Worm (Caenorhabditis elegans): ENCODE measurements around the gene amx-1.

The amx-1 gene

ce11 chrIII:3821969-3822453 lies at the start of gene amx-1:
TSS of gene amx-1 (plus strand) at chrIII:3822403.
- TF ChIP-seq unc-62 (GFP tag; optimal IDR thresholded peaks at IDR 0.05), result no peak

- TF ChIP-seq unc-62 (GFP tag; optimal IDR thresholded peaks at IDR 0.05), result no peak
These were observed 49.0 kb upstream of the amx-1 start, which contains the start of gene lec-4 for ce11 chrIII:3773173-3773572. TSS of gene lec-4 (minus strand) at chrIII:3773326.

DNA sequence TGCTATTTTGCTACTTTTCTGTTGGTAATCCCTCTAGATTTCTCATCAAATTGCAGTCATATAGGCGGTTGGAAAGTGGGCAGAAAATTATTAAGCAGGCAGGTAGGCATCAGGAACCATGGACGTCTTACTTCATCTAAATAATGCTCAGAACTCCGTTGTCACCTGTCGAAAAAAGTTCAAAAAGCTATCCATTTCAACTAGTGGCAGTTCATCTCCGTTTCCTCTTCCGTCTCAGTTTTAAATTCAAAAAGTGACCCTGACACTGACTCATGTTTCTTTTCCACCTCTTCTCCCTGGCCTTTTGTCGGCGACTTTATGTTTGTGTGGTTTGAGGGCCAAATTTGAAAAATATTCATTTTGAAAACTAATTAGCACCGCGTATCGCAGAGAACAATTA lies 47.7 kb upstream of the amx-1 start:
- no peak for TF ChIP-seq unc-62 (GFP tag; optimal IDR thresholded peaks at IDR 0.05)

DNA sequence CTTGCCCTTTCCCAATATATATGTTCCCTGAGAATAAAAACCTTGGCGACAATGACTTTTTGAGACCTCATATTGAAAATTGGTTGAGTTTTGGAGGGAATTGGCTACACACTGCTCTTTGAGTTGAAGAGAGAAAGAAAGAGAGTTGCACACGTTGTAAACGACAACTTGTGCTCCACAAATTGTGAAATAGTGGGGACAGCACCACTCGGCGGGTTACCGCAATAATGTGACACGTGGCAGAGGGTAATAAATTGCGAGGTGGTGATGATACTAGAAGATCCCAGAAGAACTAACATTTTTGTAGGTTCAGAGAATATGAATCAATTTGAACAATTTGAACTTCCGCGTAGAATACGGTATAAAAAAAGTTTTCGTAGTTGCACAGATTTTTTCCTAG lies 40.4 kb upstream of the amx-1 start:
- TF ChIP-seq unc-62 (GFP tag; optimal IDR thresholded peaks at IDR 0.05), result no peak

DNA sequence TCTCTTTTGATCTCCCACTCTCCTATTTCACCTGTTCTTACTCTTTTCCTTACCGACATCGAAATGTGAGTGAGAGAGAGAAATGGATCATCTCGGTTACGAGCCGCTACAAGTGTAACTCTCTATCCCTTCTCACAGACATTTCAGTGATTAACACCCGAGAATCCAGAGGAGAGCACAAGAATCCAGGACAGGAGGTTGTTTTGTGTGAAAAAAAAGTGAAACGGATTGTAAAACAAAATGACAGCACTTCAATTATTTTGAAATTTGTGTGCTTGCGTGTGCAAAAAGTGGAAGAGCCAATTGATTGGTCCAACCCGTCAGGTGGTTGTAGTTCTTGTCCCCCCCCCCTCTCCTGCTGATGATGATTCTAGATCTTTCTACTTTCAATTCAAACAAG lies 39.4 kb upstream of the amx-1 start:
- TF ChIP-seq unc-62 (GFP tag; optimal IDR thresholded peaks at IDR 0.05), result no peak

- TF ChIP-seq unc-62 (GFP tag; optimal IDR thresholded peaks at IDR 0.05), result no peak
These were observed 38.3 kb upstream of the amx-1 start for ce11 chrIII:3783914-3784313.

ce11 chrIII:3785094-3785493 lies 37.1 kb upstream of the amx-1 start:
- no peak for TF ChIP-seq unc-62 (GFP tag; optimal IDR thresholded peaks at IDR 0.05)

ce11 chrIII:3786427-3786935 lies 35.7 kb upstream of the amx-1 start, which contains the start of gene acy-3:
TSS of gene acy-3 (minus strand) at chrIII:3786477.
- no peak for TF ChIP-seq unc-62 (GFP tag; optimal IDR thresholded peaks at IDR 0.05)

DNA sequence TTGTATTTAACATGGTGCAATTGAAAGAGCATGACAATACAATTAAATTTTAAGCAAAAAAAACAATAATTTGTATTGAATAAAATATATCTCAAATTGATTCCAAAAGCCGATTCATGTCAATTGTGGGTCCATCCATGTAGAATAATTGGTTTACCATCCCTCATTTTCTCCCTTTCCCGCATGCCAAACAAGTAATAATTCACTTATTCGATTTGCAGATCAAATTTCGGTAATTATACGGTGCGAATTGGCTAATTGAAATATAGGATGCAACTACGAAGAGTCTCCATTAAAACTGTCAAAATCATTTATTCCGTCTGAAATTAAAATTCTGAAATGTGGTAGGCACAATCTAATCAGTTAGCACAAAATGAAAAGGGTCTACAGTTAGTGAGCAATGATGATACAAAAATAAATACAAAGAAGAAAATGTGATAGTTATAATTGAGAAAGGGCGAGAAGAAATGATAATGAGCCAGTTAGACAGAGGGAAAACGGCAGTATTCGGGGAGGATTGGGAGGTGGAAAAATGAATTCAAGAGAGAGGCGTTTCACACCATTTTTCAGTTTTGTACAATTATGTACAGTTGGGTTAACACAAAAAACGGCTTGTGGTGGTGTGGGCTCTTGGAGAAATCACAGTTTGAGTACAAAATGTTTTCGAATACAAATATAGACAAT lies 32.4 kb upstream of the amx-1 start:
- TF ChIP-seq unc-62 (GFP tag; optimal IDR thresholded peaks at IDR 0.05), result no peak

DNA sequence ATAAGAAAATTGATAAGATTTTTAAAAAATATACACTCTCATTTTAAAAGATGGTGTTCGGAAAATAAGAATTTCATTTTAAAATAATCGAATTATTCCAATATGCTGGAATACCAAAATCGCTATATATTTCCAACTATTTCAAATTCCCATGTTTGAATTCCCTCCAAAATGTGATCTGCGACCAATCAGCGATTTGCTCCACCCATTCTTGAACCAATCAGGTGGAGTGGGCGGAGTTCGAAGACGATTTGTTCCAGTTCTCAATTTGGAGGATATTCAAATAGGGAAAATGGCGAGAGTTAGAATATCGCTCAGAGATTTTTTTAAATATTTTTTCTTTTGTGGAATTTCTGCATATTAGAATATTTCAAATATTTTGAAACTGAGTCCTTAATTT lies 31.3 kb upstream of the amx-1 start:
- TF ChIP-seq unc-62 (GFP tag; optimal IDR thresholded peaks at IDR 0.05), result no peak

DNA sequence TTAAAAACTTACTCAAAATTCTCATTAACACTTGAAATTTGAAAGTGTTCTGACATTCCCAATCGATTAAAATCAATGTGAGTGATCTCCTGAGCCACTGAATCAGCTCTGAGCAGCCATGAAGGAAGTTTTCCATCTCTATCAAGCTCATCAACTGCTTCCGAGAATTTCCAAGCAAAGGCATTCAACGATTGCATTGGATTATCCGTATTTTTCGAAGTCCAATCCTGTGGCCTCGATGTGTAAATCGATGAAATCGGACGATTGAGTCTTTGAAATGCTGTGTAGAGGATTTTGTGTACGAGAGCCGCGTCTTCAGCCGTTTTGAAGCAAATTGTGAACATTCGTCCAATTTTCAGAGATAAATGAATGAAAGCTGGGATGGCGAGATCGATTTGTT lies 26.3 kb upstream of the amx-1 start:
- no peak for TF ChIP-seq unc-62 (GFP tag; optimal IDR thresholded peaks at IDR 0.05)

DNA sequence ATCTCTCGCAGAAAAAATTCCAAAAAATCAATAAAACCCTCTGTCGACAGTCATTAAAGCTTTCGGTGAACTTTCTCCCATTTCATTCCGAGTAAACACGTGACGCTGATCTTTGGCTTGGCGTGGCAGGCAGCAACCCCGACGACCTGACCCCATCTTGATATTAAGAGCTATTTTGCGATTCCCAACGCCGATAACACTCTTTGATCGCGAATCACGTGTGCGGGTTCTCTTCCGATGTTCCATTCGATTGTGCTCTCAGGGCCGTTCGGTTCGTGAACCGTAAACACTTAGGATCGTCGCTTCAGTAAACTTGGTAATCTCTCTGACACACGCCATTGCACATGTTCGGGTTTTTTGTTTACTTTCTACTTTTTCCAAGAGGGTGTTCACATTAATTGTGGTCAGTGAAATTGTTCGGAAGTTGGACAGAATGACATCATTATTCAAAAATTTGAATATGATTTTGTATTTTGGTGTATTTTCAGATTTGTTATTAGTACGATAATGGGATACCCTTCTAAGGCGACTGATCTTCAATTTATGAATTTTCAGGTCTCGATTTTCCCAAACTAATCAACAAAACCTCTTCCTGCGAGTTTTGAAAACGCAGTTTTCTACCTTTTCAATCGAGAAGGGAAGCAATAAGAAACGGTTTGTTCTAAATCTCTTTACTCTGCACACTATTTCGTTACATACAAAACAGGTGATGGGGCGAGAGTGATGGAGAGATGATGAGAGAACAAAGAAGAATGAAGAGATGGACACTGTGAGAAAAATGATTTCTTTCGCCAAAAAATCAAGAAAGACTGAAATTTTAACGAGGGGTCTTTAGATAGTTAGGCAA lies 24.8 kb upstream of the amx-1 start:
- TF ChIP-seq unc-62 (GFP tag; optimal IDR thresholded peaks at IDR 0.05), result no peak

ce11 chrIII:3798416-3798815 lies 23.8 kb upstream of the amx-1 start:
- no peak for TF ChIP-seq unc-62 (GFP tag; optimal IDR thresholded peaks at IDR 0.05)

DNA sequence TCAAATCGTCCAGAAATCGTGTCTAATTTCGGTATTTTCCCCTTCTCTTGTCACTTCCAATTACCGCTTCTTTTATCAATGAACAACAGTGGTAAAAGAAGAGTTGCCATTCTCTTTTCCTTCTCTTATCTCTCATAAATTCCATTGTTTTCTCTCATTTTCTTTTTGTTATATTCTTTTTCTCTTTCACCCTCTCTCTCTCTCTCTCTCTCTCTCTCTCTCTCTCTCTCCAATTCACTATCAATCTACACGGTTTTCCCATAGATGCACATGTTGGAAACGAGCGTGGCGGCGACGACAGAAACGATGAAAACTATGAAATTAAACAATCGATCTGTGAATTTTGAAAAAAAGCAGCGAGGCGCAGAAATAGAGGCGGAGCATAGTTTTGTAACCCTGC lies 23.0 kb upstream of the amx-1 start:
- no peak for TF ChIP-seq unc-62 (GFP tag; optimal IDR thresholded peaks at IDR 0.05)

- TF ChIP-seq unc-62 (GFP tag; optimal IDR thresholded peaks at IDR 0.05), result no peak
These were observed 21.8 kb upstream of the amx-1 start, which contains the start of gene mtm-3 for ce11 chrIII:3800240-3800933. TSS of gene mtm-3 (minus strand) at chrIII:3800467.

DNA sequence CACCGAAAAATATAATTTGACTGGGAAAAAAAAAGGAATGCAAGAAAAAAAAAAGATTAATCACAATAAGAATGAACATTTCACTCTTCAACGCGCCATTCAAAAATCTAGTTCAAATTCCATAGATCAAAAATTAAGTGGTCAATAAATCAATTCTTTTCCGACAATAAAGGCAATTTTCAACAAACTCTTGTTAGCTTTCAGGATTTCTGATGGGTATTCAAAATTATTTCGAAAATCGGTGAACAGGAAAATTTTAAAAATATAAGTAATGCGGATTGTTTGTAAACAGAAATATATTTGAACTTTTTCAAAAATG lies 21.3 kb upstream of the amx-1 start:
- TF ChIP-seq unc-62 (GFP tag; optimal IDR thresholded peaks at IDR 0.05), result no peak

Data from whole organism, dauer.